Fruit fly (Drosophila melanogaster): ENCODE measurements around the gene CG1785.

DNA sequence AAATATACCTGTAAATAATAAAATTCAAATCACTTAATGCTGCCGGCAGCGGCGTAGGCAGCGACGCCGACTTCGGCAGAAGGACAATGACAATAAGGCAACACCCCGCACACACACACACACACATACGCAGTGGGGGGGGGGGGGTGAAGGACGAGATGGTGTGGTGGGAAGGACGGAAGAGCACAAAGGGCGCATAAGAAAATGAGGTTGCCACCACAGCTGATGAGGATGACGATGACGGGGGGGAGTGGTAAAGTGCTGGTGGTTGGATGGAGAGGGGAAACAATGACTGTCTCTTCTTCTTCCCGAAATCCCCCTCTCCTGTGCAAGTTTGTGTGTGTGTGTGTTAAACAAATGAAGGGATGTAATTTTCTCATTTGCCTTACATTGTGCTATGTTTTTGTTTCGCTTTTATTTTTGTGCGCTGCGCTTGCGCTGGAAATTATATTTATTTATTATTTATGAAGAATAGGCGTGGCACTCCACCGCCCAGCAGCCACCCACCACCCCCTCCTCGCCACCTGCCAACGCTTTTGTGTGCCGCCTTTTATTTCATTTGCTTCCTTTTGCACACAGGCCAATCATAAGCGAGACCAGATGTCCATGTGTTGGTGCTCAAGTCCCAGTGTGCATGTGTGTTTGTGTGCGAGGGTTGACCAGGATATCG is 19.8 kb upstream of the CG1785 start:
- TF ChIP-seq Hr83 (GFP tag; optimal IDR thresholded peaks at IDR 0.05; ENCODE audit: poor library complexity, severe bottlenecking) = no peak
- no peak for TF ChIP-seq dmrt93B (GFP tag; optimal IDR thresholded peaks at IDR 0.05)
- no peak for TF ChIP-seq Mio (GFP tag; optimal IDR thresholded peaks at IDR 0.05)

Measured in whole organism, wandering third instar larva.